Worm (Caenorhabditis elegans) whole organism, late embryonic: Measurements from ENCODE around the gene rabr-1.

ENCODE experiments used
- F13H6.1 ChIP-seq: sonication (generic microtip); optimal IDR thresholded peaks from 2 replicates; lab custom pipeline; 2016; ENCODE audit warnings: missing genetic modification characterization, missing compliant biosample characterization
- ama-1 ChIP-seq: fragments of 150-350 bp; optimal IDR thresholded peaks from 2 replicates; lab custom pipeline; 2014
- ceh-24 ChIP-seq: sonication (generic microtip); optimal IDR thresholded peaks from 2 replicates; lab custom pipeline; 2016; ENCODE audit warnings: mild to moderate bottlenecking, missing genetic modification characterization, missing compliant biosample characterization
- dmd-4 ChIP-seq: sonication (generic microtip); optimal IDR thresholded peaks from 2 replicates; lab custom pipeline; 2016; ENCODE audit warnings: borderline replicate concordance, missing genetic modification characterization, missing compliant biosample characterization
- hlh-30 ChIP-seq: sonication (generic microtip); optimal IDR thresholded peaks from 2 replicates; lab custom pipeline; 2017; ENCODE audit warnings: antibody characterized with exemption, missing genetic modification characterization, missing compliant biosample characterization; ENCODE audit not compliant: insufficient read depth
- pha-4 ChIP-seq: fragments of 150-350 bp; optimal IDR thresholded peaks from 2 replicates; lab custom pipeline; 2018; ENCODE audit warnings: missing biosample characterization, missing genetic modification reagents, missing genetic modification characterization
- sox-2 ChIP-seq: fragments of 200-800 bp; sonication (Bioruptor generic); IDR thresholded peaks from 2 replicates; pipeline ENCODE4 v1.3.6; 2022; ENCODE audit warnings: missing genetic modification reagents, missing genetic modification characterization, missing compliant biosample characterization
- ttx-3 ChIP-seq: sonication (generic microtip); optimal IDR thresholded peaks from 2 replicates; lab custom pipeline; 2016; ENCODE audit warnings: missing genetic modification reagents, missing genetic modification characterization, missing compliant biosample characterization
- unc-55 ChIP-seq: sonication (generic microtip); optimal IDR thresholded peaks from 2 replicates; lab custom pipeline; 2017; ENCODE audit warnings: missing biosample characterization, missing genetic modification reagents, missing genetic modification characterization

- TF ChIP-seq ceh-24 (tag; lab: Kevin White, UChicago) (no peak), hlh-30 (tag; lab: Kevin White, UChicago) (no peak), dmd-4 (tag; lab: Kevin White, UChicago) (no peak), ama-1 (no peak), pha-4 (tag; lab: Kevin White, UChicago) (no peak), ttx-3 (no peak), F13H6.1 (tag; lab: Kevin White, UChicago) (no peak), unc-55 (GFP tag; lab: Kevin White, UChicago) (peak; percentile 49), sox-2 (GFP tag; lab: Robert Waterston, UW) (no peak)
These were observed 43.7 kb upstream of the rabr-1 start for ce11 chrX:2452297-2452696.
